Fruit fly (Drosophila melanogaster): Measurements from ENCODE around the gene C3G.
A peak's percentile ranks its signal among the peaks of the same experiment; 100 is the strongest.

dm6 chrX:6794190-6794589 lies 9.2 kb downstream of the C3G start:
- TF ChIP-seq lab (GFP tag; optimal IDR thresholded peaks at IDR 0.05) (peak; percentile 89), CG7372 (GFP tag; IDR thresholded peaks at IDR 0.05) (peak; percentile 76), CG14014 (GFP tag; IDR thresholded peaks at IDR 0.05) (peak; percentile 87), ranshi (GFP tag; IDR thresholded peaks at IDR 0.05) (peak; percentile 87), CG4820 (GFP tag; optimal IDR thresholded peaks at IDR 0.05) (peak; percentile 69), CG18011 (GFP tag; optimal IDR thresholded peaks at IDR 0.05) (peak; percentile 62), CG1792 (GFP tag; optimal IDR thresholded peaks at IDR 0.05) (peak; percentile 67), CG13894 (tag; optimal IDR thresholded peaks at IDR 0.05) (peak; percentile 31), Nf-YB (GFP tag; optimal IDR thresholded peaks at IDR 0.05) (peak; percentile 58), ci (GFP tag; IDR thresholded peaks at IDR 0.05) (peak; percentile 91), Meics (GFP tag; optimal IDR thresholded peaks at IDR 0.05) (peak; percentile 85)

All from whole organism, embryonic.